Worm (Caenorhabditis elegans): ENCODE measurements around the gene prp-8.

prp-8 gene

ce11 chrIII:8144574-8145065 lies 19.6 kb upstream of the prp-8 start, which contains the start of the genes C14B9.8 and mrpl-18:
TSS of gene C14B9.8 (minus strand) at chrIII:8144629.
TSS of gene mrpl-18 (plus strand) at chrIII:8145015.
- TF ChIP-seq mab-5 (tag; optimal IDR thresholded peaks at IDR 0.05) (no peak), nhr-6 (tag; optimal IDR thresholded peaks at IDR 0.05) (no peak), nhr-21 (tag; optimal IDR thresholded peaks at IDR 0.05) (peak; percentile 15), dmd-4 (tag; optimal IDR thresholded peaks at IDR 0.05) (no peak), nhr-12 (tag; optimal IDR thresholded peaks at IDR 0.05) (no peak), elt-3 (tag; optimal IDR thresholded peaks at IDR 0.05) (no peak), alr-1 (tag; optimal IDR thresholded peaks at IDR 0.05) (no peak), unc-39 (tag; optimal IDR thresholded peaks at IDR 0.05) (no peak), gmeb-1 (tag; optimal IDR thresholded peaks at IDR 0.05) (peak; percentile 75), C34F6.9 (tag; optimal IDR thresholded peaks at IDR 0.05) (peak; percentile 69), ztf-4 (tag; optimal IDR thresholded peaks at IDR 0.05) (no peak), ztf-11 (tag; optimal IDR thresholded peaks at IDR 0.05) (no peak), unc-55 (GFP tag; optimal IDR thresholded peaks at IDR 0.05) (peak; percentile 71), lsy-2 (tag; optimal IDR thresholded peaks at IDR 0.05) (peak; percentile 61 to 87), mdl-1 (tag; optimal IDR thresholded peaks at IDR 0.05) (no peak), snpc-4 (tag; optimal IDR thresholded peaks at IDR 0.05) (no peak), zag-1 (tag; optimal IDR thresholded peaks at IDR 0.05) (no peak), blmp-1 (tag; optimal IDR thresholded peaks at IDR 0.05; ENCODE audit: insufficient read depth) (no peak), Y55F3AM.14 (GFP tag; optimal IDR thresholded peaks at IDR 0.05) (no peak), sma-9 (GFP tag; optimal IDR thresholded peaks at IDR 0.05) (peak; percentile 72), sma-9 (tag; optimal IDR thresholded peaks at IDR 0.05) (no peak), lin-39 (tag; optimal IDR thresholded peaks at IDR 0.05) (no peak), ZK546.5 (tag; optimal IDR thresholded peaks at IDR 0.05) (no peak), lin-11 (tag; optimal IDR thresholded peaks at IDR 0.05) (no peak), sem-4 (tag; optimal IDR thresholded peaks at IDR 0.05) (no peak), nhr-129 (tag; optimal IDR thresholded peaks at IDR 0.05) (no peak), F13H6.1 (tag; optimal IDR thresholded peaks at IDR 0.05) (peak; percentile 54), fos-1 (tag; optimal IDR thresholded peaks at IDR 0.05) (peak; percentile 14), ceh-82 (tag; optimal IDR thresholded peaks at IDR 0.05) (no peak), mbf-1 (tag; optimal IDR thresholded peaks at IDR 0.05) (no peak), lin-13 (GFP tag; optimal IDR thresholded peaks at IDR 0.05) (peak; percentile 50), skn-1 (tag; optimal IDR thresholded peaks at IDR 0.05) (no peak), egl-27 (tag; optimal IDR thresholded peaks at IDR 0.05) (no peak), unc-62 (GFP tag; optimal IDR thresholded peaks at IDR 0.05) (no peak), nhr-25 (tag; optimal IDR thresholded peaks at IDR 0.05) (no peak), ztf-1 (GFP tag; conservative IDR thresholded peaks at IDR 0.05) (no peak), nhr-11 (tag; optimal IDR thresholded peaks at IDR 0.05) (no peak), ceh-16 (tag; optimal IDR thresholded peaks at IDR 0.05) (no peak), nhr-237 (tag; optimal IDR thresholded peaks at IDR 0.05) (no peak), ama-1 (optimal IDR thresholded peaks at IDR 0.05) (no peak), nhr-10 (tag; optimal IDR thresholded peaks at IDR 0.05) (no peak), peb-1 (tag; optimal IDR thresholded peaks at IDR 0.05) (no peak), R02D3.7 (tag; optimal IDR thresholded peaks at IDR 0.05) (no peak), nhr-23 (tag; optimal IDR thresholded peaks at IDR 0.05) (no peak), aly-2 (tag; optimal IDR thresholded peaks at IDR 0.05) (no peak), sma-3 (GFP tag; optimal IDR thresholded peaks at IDR 0.05) (peak; percentile 64), nhr-77 (tag; optimal IDR thresholded peaks at IDR 0.05) (no peak), elt-1 (tag; optimal IDR thresholded peaks at IDR 0.05) (no peak), crh-2 (tag; optimal IDR thresholded peaks at IDR 0.05) (peak; percentile 47)
